Fruit fly (Drosophila melanogaster): ENCODE data around the gene Drsl6.
A peak's percentile ranks its signal among the peaks of the same experiment; 100 is the strongest.

The Drsl6 gene

DNA sequence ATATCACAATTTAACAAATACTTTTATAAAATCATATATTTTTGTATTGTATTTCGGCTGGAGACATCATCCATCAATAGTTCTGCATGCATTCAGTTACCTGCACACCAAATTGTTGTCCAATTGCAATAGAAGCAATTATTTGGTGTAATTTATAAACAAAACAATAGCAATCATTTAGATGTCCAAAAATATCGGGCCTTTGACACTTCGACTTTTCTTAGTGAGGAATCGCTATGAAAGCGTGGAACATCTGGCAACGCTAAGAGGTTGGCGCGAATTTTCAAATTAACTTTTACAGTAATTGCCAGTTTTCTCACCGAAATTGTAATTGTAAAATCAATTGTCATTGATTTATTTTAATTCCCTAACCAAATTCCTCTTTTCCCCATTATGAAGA is 1.4 kb downstream of the Drsl6 start, which contains the start of gene CG14969 (continued):
- TF ChIP-seq Doc3 (GFP tag; IDR thresholded peaks at IDR 0.05; ENCODE audit: partially characterized antibody) (0 out of 3 replicates have a peak, but pooled peaks have one; percentile 29), CG1233 (GFP tag; optimal IDR thresholded peaks at IDR 0.05) (no peak), ems (GFP tag; optimal IDR thresholded peaks at IDR 0.05) (no peak), CG4424 (GFP tag; optimal IDR thresholded peaks at IDR 0.05) (no peak), CG15479 (GFP tag; optimal IDR thresholded peaks at IDR 0.05) (no peak), Mrtf (GFP tag; IDR thresholded peaks at IDR 0.05) (no peak), ro (GFP tag; IDR thresholded peaks at IDR 0.05) (no peak), HLH54F (GFP tag; optimal IDR thresholded peaks at IDR 0.05) (peak; percentile 4), zen2 (GFP tag; IDR thresholded peaks at IDR 0.05; ENCODE audit: partially characterized antibody) (no peak), ato (GFP tag; IDR thresholded peaks at IDR 0.05; ENCODE audit: partially characterized antibody) (no peak; the same call in 1 of the 2 replicates), crc (GFP tag; optimal IDR thresholded peaks at IDR 0.05) (no peak), CG18764 (GFP tag; optimal IDR thresholded peaks at IDR 0.05) (peak; percentile 97), Chrac-16 (GFP tag; optimal IDR thresholded peaks at IDR 0.05) (no peak), klu (GFP tag; IDR thresholded peaks at IDR 0.05) (no peak), Camta (GFP tag; optimal IDR thresholded peaks at IDR 0.05) (no peak), Sry-δ (GFP tag; optimal IDR thresholded peaks at IDR 0.05) (peak; percentile 69), zen (tag; optimal IDR thresholded peaks at IDR 0.05) (peak; percentile 35), CG34224 (GFP tag; IDR thresholded peaks at IDR 0.05; ENCODE audit: partially characterized antibody) (peak; percentile 41), gsb-n (tag; optimal IDR thresholded peaks at IDR 0.05) (no peak), CG12299 (tag; optimal IDR thresholded peaks at IDR 0.05) (no peak), psq (GFP tag; optimal IDR thresholded peaks at IDR 0.05) (no peak), tgo (GFP tag; IDR thresholded peaks at IDR 0.05) (no peak), CG9797 (GFP tag; optimal IDR thresholded peaks at IDR 0.05) (peak; percentile 10), CG5245 (GFP tag; optimal IDR thresholded peaks at IDR 0.05) (no peak), ase (GFP tag; IDR thresholded peaks at IDR 0.05) (no peak), CG10267 (tag; optimal IDR thresholded peaks at IDR 0.05) (peak; percentile 9), CG9215 (GFP tag; IDR thresholded peaks at IDR 0.05) (no peak), hkb (optimal IDR thresholded peaks at IDR 0.05) (no peak), hkb (GFP tag; IDR thresholded peaks at IDR 0.05) (no peak), D19A (tag; optimal IDR thresholded peaks at IDR 0.05) (no peak), row (GFP tag; IDR thresholded peaks at IDR 0.05) (peak; percentile 13; the same call in 1 of the 3 replicates), Abd-B (GFP tag; optimal IDR thresholded peaks at IDR 0.05) (no peak), p53 (GFP tag; optimal IDR thresholded peaks at IDR 0.05) (no peak), Aef1 (GFP tag; IDR thresholded peaks at IDR 0.05) (no peak), Dref (GFP tag; IDR thresholded peaks at IDR 0.05) (peak; percentile 75), tin (GFP tag; optimal IDR thresholded peaks at IDR 0.05) (peak; percentile 18), bcd (GFP tag; optimal IDR thresholded peaks at IDR 0.05) (no peak), CG14860 (GFP tag; IDR thresholded peaks at IDR 0.05; ENCODE audit: partially characterized antibody) (peak; percentile 46; the same call in 1 of the 3 replicates), HmgZ (tag; optimal IDR thresholded peaks at IDR 0.05) (peak; percentile 22), CG14965 (GFP tag; optimal IDR thresholded peaks at IDR 0.05; ENCODE audit: borderline replicate concordance) (no peak), H2.0 (GFP tag; IDR thresholded peaks at IDR 0.05) (no peak), Bgb (GFP tag; IDR thresholded peaks at IDR 0.05; ENCODE audit: partially characterized antibody) (peak; percentile 45; the same call in 1 of the 2 replicates), fd96Cb (tag; optimal IDR thresholded peaks at IDR 0.05) (no peak), slbo (GFP tag; IDR thresholded peaks at IDR 0.05) (peak; percentile 25; the same call in 1 of the 2 replicates), grau (tag; optimal IDR thresholded peaks at IDR 0.05) (no peak), CG15514 (GFP tag; optimal IDR thresholded peaks at IDR 0.05) (peak; percentile 43), CG33213 (GFP tag; optimal IDR thresholded peaks at IDR 0.05) (peak; percentile 51), YL-1 (GFP tag; optimal IDR thresholded peaks at IDR 0.05) (peak; percentile 31), HLH4C (GFP tag; IDR thresholded peaks at IDR 0.05; ENCODE audit: partially characterized antibody) (0 out of 3 replicates have a peak, but pooled peaks have one; percentile 24), mld (GFP tag; IDR thresholded peaks at IDR 0.05; ENCODE audit: partially characterized antibody) (0 out of 3 replicates have a peak, but pooled peaks have one; percentile 30)

Measured in whole organism, embryonic.